Worm (Caenorhabditis elegans): Measurements from ENCODE around the gene R10E4.6.
A peak's percentile ranks its signal among the peaks of the same experiment; 100 is the strongest.

R10E4.6 gene

ce11 chrIII:4274524-4274923, 18.7 kb upstream of the R10E4.6 start:
- no peak for TF ChIP-seq Y95B8A.8 (GFP tag; IDR thresholded peaks at IDR 0.05)
- TF ChIP-seq D2030.7 (GFP tag; IDR thresholded peaks at IDR 0.05): 0 out of 2 replicates have a peak, but pooled peaks have one; percentile 9
- no peak for TF ChIP-seq F52B5.7 (tag; optimal IDR thresholded peaks at IDR 0.05)
- peak; percentile 18; the same call in 1 of the 2 replicates for TF ChIP-seq hmg-1.2 (GFP tag; IDR thresholded peaks at IDR 0.05)
- TF ChIP-seq nfya-1 (tag; optimal IDR thresholded peaks at IDR 0.05; ENCODE audit: borderline replicate concordance, insufficient read depth): no peak
- no peak for TF ChIP-seq ztf-25 (GFP tag; IDR thresholded peaks at IDR 0.05)

- TF ChIP-seq lin-54 (GFP tag; optimal IDR thresholded peaks at IDR 0.05) (no peak), nfyb-1 (GFP tag; IDR thresholded peaks at IDR 0.05) (peak; percentile 67), lsy-27 (tag; optimal IDR thresholded peaks at IDR 0.05; ENCODE audit: borderline replicate concordance, insufficient read depth) (no peak), gei-17 (GFP tag; optimal IDR thresholded peaks at IDR 0.05) (no peak)
Measured at ce11 chrIII:4275704-4276103, 17.5 kb upstream of the R10E4.6 start.

DNA sequence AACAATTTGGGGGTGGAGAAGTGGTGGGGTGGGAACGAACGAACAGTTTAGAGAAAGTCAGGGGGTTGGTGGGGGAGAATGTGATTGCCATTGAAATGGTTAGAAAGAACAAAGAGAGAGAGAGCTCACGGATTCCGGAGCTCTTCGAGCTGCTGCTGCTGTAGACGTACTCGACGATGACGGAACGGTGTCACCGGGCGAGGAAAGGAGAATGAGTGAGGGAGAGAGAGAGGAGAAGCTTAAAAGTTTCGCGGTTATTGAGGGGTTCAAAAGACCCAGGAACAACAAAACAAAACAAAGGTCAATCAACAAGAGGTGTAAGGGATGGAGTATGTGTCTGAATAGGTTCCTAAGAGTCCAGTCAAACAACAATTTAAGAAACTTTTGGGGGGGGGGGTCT, 16.9 kb upstream of the R10E4.6 start:
- TF ChIP-seq egrh-3 (GFP tag; IDR thresholded peaks at IDR 0.05) (peak; percentile 39; the same call in 1 of the 2 replicates), Y56A3A.18 (GFP tag; IDR thresholded peaks at IDR 0.05) (no peak), snpc-1.3 (tag; optimal IDR thresholded peaks at IDR 0.05; ENCODE audit: insufficient read depth) (no peak), cebp-2 (GFP tag; IDR thresholded peaks at IDR 0.05) (no peak), zfh-2 (GFP tag; conservative IDR thresholded peaks at IDR 0.05) (0 out of 2 replicates have a peak, but pooled peaks have one; percentile 28), ceh-91 (GFP tag; IDR thresholded peaks at IDR 0.05) (no peak)

DNA sequence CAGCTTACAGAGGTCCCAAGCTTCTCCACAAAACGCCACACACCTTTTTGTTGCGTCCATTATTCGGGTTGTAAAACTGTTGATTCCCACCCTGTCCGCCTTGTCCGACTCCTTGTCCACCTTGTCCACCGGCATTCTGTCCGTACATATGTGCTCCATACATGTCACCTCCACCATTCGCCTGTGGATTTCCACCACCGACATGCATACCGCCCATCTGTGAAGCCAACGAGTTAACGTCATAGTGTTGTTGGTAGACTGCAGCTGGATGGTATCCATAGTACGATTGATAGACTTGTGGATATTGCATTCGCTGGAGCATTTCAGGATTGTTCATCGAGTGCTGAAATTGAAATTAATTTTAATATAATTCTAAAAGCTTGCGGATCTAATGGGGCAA, 15.4 kb upstream of the R10E4.6 start:
- no peak for TF ChIP-seq Y53G8AR.9 (GFP tag; conservative IDR thresholded peaks at IDR 0.05)
- no peak for TF ChIP-seq F55B11.4 (tag; optimal IDR thresholded peaks at IDR 0.05; ENCODE audit: borderline replicate concordance, insufficient read depth)
- TF ChIP-seq ccch-3 (GFP tag; optimal IDR thresholded peaks at IDR 0.05): no peak

DNA sequence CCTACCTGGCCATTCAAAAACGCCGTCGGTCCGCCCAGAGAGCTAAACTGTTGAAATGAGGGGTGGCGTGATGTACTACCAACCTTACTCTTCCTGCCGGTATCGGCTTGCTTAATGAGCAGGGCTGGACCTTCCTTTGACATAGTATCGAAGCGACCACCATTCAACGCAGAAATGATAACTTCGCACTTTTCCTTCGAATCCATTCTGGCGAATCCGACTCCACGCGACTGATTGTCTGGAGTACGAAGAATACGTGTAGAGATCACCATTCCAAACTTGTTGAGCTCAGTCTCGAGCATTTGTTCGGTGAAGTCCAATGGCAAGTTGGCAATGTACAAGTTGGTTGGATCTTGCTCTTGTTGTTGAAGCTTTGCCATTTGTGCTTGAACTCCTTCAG, 15.0 kb upstream of the R10E4.6 start:
- no peak for TF ChIP-seq gei-17 (GFP tag; optimal IDR thresholded peaks at IDR 0.05)
- TF ChIP-seq mel-28 (tag; optimal IDR thresholded peaks at IDR 0.05; ENCODE audit: borderline replicate concordance): no peak
- no peak for TF ChIP-seq attf-3 (GFP tag; conservative IDR thresholded peaks at IDR 0.05)
- TF ChIP-seq rec-8 (tag; optimal IDR thresholded peaks at IDR 0.05): no peak
- no peak for TF ChIP-seq F55B11.4 (tag; optimal IDR thresholded peaks at IDR 0.05; ENCODE audit: borderline replicate concordance, insufficient read depth)
- no peak for TF ChIP-seq mes-4 (tag; optimal IDR thresholded peaks at IDR 0.05)
- no peak for TF ChIP-seq ceh-79 (tag; optimal IDR thresholded peaks at IDR 0.05)
- TF ChIP-seq T07F8.4 (tag; optimal IDR thresholded peaks at IDR 0.05): no peak
- TF ChIP-seq him-1 (tag; optimal IDR thresholded peaks at IDR 0.05): no peak
- TF ChIP-seq madf-8 (GFP tag; conservative IDR thresholded peaks at IDR 0.05): no peak
- TF ChIP-seq ets-4 (GFP tag; optimal IDR thresholded peaks at IDR 0.05): no peak
- TF ChIP-seq athp-1 (tag; optimal IDR thresholded peaks at IDR 0.05): no peak
- no peak for TF ChIP-seq dox-1 (GFP tag; IDR thresholded peaks at IDR 0.05)
- TF ChIP-seq F37B4.10 (GFP tag; IDR thresholded peaks at IDR 0.05): no peak
- TF ChIP-seq chd-7 (tag; optimal IDR thresholded peaks at IDR 0.05): no peak
- TF ChIP-seq F39B2.1 (GFP tag; IDR thresholded peaks at IDR 0.05): no peak
- TF ChIP-seq ztf-22 (GFP tag; optimal IDR thresholded peaks at IDR 0.05): no peak
- TF ChIP-seq F22D6.2 (tag; optimal IDR thresholded peaks at IDR 0.05): no peak
- no peak for TF ChIP-seq zim-3 (tag; optimal IDR thresholded peaks at IDR 0.05)

Measured in whole organism, young adult.